Fruit fly (Drosophila melanogaster) whole organism, embryonic: ENCODE data around the gene Dredd.

Experiments used
- BEAF-32 ChIP-seq: fragments of 200-800 bp; sonication (Bioruptor generic); optimal IDR thresholded peaks from 3 replicates; lab custom pipeline; 2017; ENCODE audit warnings: missing biosample characterization, missing genetic modification characterization, mild to moderate bottlenecking, moderate library complexity, missing genetic modification reagents
- CG10274 ChIP-seq: fragments of 200-800 bp; sonication (Bioruptor generic); optimal IDR thresholded peaks from 3 replicates; lab custom pipeline; 2017; ENCODE audit warnings: missing biosample characterization, mild to moderate bottlenecking, missing genetic modification characterization
- CG10959 ChIP-seq: fragments of 200-800 bp; sonication (Bioruptor generic); IDR thresholded peaks from 2 replicates; pipeline ENCODE4 v1.3.6; 2022; ENCODE audit warnings: missing biosample characterization, missing genetic modification characterization
- CG12236 ChIP-seq: fragments of 200-800 bp; sonication (Bioruptor generic); optimal IDR thresholded peaks from 2 replicates; lab custom pipeline; 2016; ENCODE audit warnings: missing biosample characterization, missing genetic modification characterization
- CG12769 ChIP-seq: fragments of 200-800 bp; sonication (Bioruptor generic); optimal IDR thresholded peaks from 2 replicates; lab custom pipeline; 2019; ENCODE audit warnings: missing biosample characterization, mild to moderate bottlenecking, missing genetic modification characterization, moderate library complexity
- CG13775 ChIP-seq: fragments of 200-800 bp; sonication (Bioruptor generic); optimal IDR thresholded peaks from 3 replicates; lab custom pipeline; 2017; ENCODE audit warnings: missing biosample characterization, mild to moderate bottlenecking, missing genetic modification characterization
- CG14965 ChIP-seq: fragments of 200-800 bp; sonication (Bioruptor generic); optimal IDR thresholded peaks from 2 replicates; lab custom pipeline; 2016; ENCODE audit warnings: missing biosample characterization, missing genetic modification characterization, borderline replicate concordance
- CG1647 ChIP-seq: fragments of 200-800 bp; sonication (Bioruptor generic); optimal IDR thresholded peaks from 3 replicates; lab custom pipeline; 2016; ENCODE audit warnings: missing biosample characterization, missing genetic modification characterization
- CG16779 ChIP-seq: fragments of 200-800 bp; sonication (Bioruptor generic); IDR thresholded peaks from 2 replicates; pipeline ENCODE4 v1.3.6; 2022; ENCODE audit warnings: missing biosample characterization, missing genetic modification characterization
- CG2120 ChIP-seq: fragments of 200-800 bp; sonication (Bioruptor generic); optimal IDR thresholded peaks from 3 replicates; lab custom pipeline; 2016; ENCODE audit warnings: missing biosample characterization, missing genetic modification characterization
- CG30431 ChIP-seq: fragments of 200-800 bp; sonication (Bioruptor generic); optimal IDR thresholded peaks from 2 replicates; lab custom pipeline; 2017; ENCODE audit warnings: missing biosample characterization, missing genetic modification characterization
- CG31388 ChIP-seq: fragments of 200-800 bp; sonication (Bioruptor generic); optimal IDR thresholded peaks from 2 replicates; lab custom pipeline; 2016; ENCODE audit warnings: missing biosample characterization, missing genetic modification characterization
- CG32772 ChIP-seq: fragments of 200-800 bp; sonication (Bioruptor generic); IDR thresholded peaks from 2 replicates; pipeline ENCODE4 v1.3.6; 2022; ENCODE audit warnings: missing biosample characterization, missing genetic modification characterization
- CG34224 ChIP-seq: fragments of 200-800 bp; sonication (Bioruptor generic); IDR thresholded peaks from 3 replicates; pipeline ENCODE4 v1.3.6; 2022; ENCODE audit warnings: missing biosample characterization, missing genetic modification characterization; ENCODE audit not compliant: partially characterized antibody
- CG3847 ChIP-seq: fragments of 200-800 bp; sonication (Bioruptor generic); IDR thresholded peaks from 2 replicates; pipeline ENCODE4 v1.3.6; 2022; ENCODE audit warnings: missing biosample characterization, missing genetic modification characterization
- CG4820 ChIP-seq: fragments of 200-800 bp; sonication (Bioruptor generic); optimal IDR thresholded peaks from 3 replicates; lab custom pipeline; 2016; ENCODE audit warnings: missing biosample characterization, missing genetic modification characterization
- CG5953 ChIP-seq: fragments of 200-800 bp; sonication (Bioruptor generic); IDR thresholded peaks from 2 replicates; pipeline ENCODE4 v1.3.6; 2022; ENCODE audit warnings: missing biosample characterization, missing genetic modification characterization
- CG7928 ChIP-seq: fragments of 200-800 bp; sonication (Bioruptor generic); optimal IDR thresholded peaks from 2 replicates; lab custom pipeline; 2017; ENCODE audit warnings: missing biosample characterization, mild to moderate bottlenecking, missing genetic modification characterization
- CG8924 ChIP-seq: fragments of 200-800 bp; optimal IDR thresholded peaks from 3 replicates; lab custom pipeline; 2019; ENCODE audit warnings: missing biosample characterization, mild to moderate bottlenecking, missing genetic modification characterization, moderate library complexity
- CG9215 ChIP-seq: fragments of 200-800 bp; sonication (Bioruptor generic); IDR thresholded peaks from 2 replicates; pipeline ENCODE4 v1.3.6; 2022; ENCODE audit warnings: missing biosample characterization, missing genetic modification characterization
- CG9817 ChIP-seq: fragments of 200-800 bp; sonication (Bioruptor generic); optimal IDR thresholded peaks from 2 replicates; lab custom pipeline; 2018; ENCODE audit warnings: missing biosample characterization, mild to moderate bottlenecking, missing genetic modification characterization, moderate library complexity
- Deaf1 ChIP-seq: fragments of 200-800 bp; optimal IDR thresholded peaks from 3 replicates; lab custom pipeline; 2019; ENCODE audit warnings: missing biosample characterization, mild to moderate bottlenecking, missing genetic modification characterization, moderate library complexity
- Dek ChIP-seq: fragments of 200-800 bp; sonication (Bioruptor generic); optimal IDR thresholded peaks from 3 replicates; lab custom pipeline; 2019; ENCODE audit warnings: missing biosample characterization, mild to moderate bottlenecking, missing genetic modification characterization, moderate library complexity
- GATAe ChIP-seq: fragments of 200-800 bp; sonication (Bioruptor generic); conservative IDR thresholded peaks from 2 replicates; pipeline ENCODE4 v1.3.6; 2022; ENCODE audit warnings: missing biosample characterization, missing genetic modification characterization
- HLHmδ ChIP-seq: fragments of 200-800 bp; sonication (Bioruptor generic); optimal IDR thresholded peaks from 2 replicates; lab custom pipeline; 2018; ENCODE audit warnings: missing biosample characterization, mild to moderate bottlenecking, missing genetic modification characterization, moderate library complexity
- Myb ChIP-seq: fragments of 200-800 bp; sonication (Bioruptor generic); optimal IDR thresholded peaks from 2 replicates; lab custom pipeline; 2016; ENCODE audit warnings: missing biosample characterization, missing genetic modification characterization
- NC2β ChIP-seq: fragments of 200-800 bp; sonication (Bioruptor generic); optimal IDR thresholded peaks from 2 replicates; lab custom pipeline; 2016; ENCODE audit warnings: missing biosample characterization, missing genetic modification characterization
- NK7.1 ChIP-seq: fragments of 200-800 bp; sonication (Bioruptor generic); optimal IDR thresholded peaks from 3 replicates; lab custom pipeline; 2016; ENCODE audit warnings: missing biosample characterization, missing genetic modification characterization
- Rfx ChIP-seq: fragments of 200-800 bp; sonication (Bioruptor generic); IDR thresholded peaks from 2 replicates; pipeline ENCODE4 v1.3.6; 2022; ENCODE audit warnings: missing biosample characterization, missing genetic modification characterization
- Rx ChIP-seq: fragments of 200-800 bp; sonication (Bioruptor generic); IDR thresholded peaks from 2 replicates; pipeline ENCODE4 v1.3.6; 2022; ENCODE audit warnings: missing biosample characterization, missing genetic modification characterization
- Sry-δ ChIP-seq: fragments of 200-800 bp; sonication (Bioruptor generic); optimal IDR thresholded peaks from 2 replicates; lab custom pipeline; 2016; ENCODE audit warnings: missing biosample characterization, missing genetic modification characterization
- ato ChIP-seq: fragments of 200-800 bp; sonication (Bioruptor generic); IDR thresholded peaks from 2 replicates; pipeline ENCODE4 v1.3.6; 2022; ENCODE audit warnings: missing biosample characterization, missing genetic modification characterization; ENCODE audit not compliant: partially characterized antibody
- bbx ChIP-seq: fragments of 200-800 bp; sonication (Bioruptor generic); IDR thresholded peaks from 2 replicates; pipeline ENCODE4 v1.3.6; 2022; ENCODE audit warnings: missing biosample characterization, missing genetic modification characterization; ENCODE audit not compliant: partially characterized antibody
- bowl ChIP-seq: fragments of 200-800 bp; sonication (Bioruptor generic); IDR thresholded peaks from 2 replicates; pipeline ENCODE4 v1.3.6; 2022; ENCODE audit warnings: missing biosample characterization, missing genetic modification characterization
- chif ChIP-seq, 2 experiments: fragments of 200-800 bp; sonication (Bioruptor generic); optimal IDR thresholded peaks; 3 replicates each; lab custom pipeline; 2016; ENCODE audit warnings: missing biosample characterization in 2 of 2, missing genetic modification characterization in 2 of 2
- ci ChIP-seq: fragments of 200-800 bp; sonication (Bioruptor generic); IDR thresholded peaks from 3 replicates; pipeline ENCODE4 v1.3.6; 2022; ENCODE audit warnings: missing biosample characterization, missing genetic modification characterization
- corto ChIP-seq: fragments of 200-800 bp; sonication (Bioruptor generic); optimal IDR thresholded peaks from 2 replicates; lab custom pipeline; 2016; ENCODE audit warnings: missing biosample characterization, mild to moderate bottlenecking, missing genetic modification characterization, moderate library complexity
- fd96Cb ChIP-seq: fragments of 200-800 bp; sonication (Bioruptor generic); optimal IDR thresholded peaks from 2 replicates; lab custom pipeline; 2018; ENCODE audit warnings: missing biosample characterization, mild to moderate bottlenecking, missing genetic modification characterization, moderate library complexity
- gsb-n ChIP-seq: fragments of 200-800 bp; sonication (Bioruptor generic); optimal IDR thresholded peaks from 3 replicates; lab custom pipeline; 2018; ENCODE audit warnings: missing biosample characterization, mild to moderate bottlenecking, missing genetic modification characterization
- kni ChIP-seq: fragments of 200-800 bp; sonication (Bioruptor generic); optimal IDR thresholded peaks from 3 replicates; lab custom pipeline; 2017; ENCODE audit warnings: mild to moderate bottlenecking, missing biosample characterization, missing genetic modification reagents, missing genetic modification characterization
- lmd ChIP-seq: fragments of 200-800 bp; sonication (Bioruptor generic); IDR thresholded peaks from 2 replicates; pipeline ENCODE4 v1.3.6; 2022; ENCODE audit warnings: missing biosample characterization, missing genetic modification characterization
- maf-S ChIP-seq: fragments of 200-800 bp; sonication (Bioruptor generic); optimal IDR thresholded peaks from 2 replicates; lab custom pipeline; 2016; ENCODE audit warnings: missing biosample characterization, missing genetic modification characterization
- mld ChIP-seq: fragments of 200-800 bp; sonication (Bioruptor generic); IDR thresholded peaks from 3 replicates; pipeline ENCODE4 v1.3.6; 2022; ENCODE audit warnings: missing biosample characterization, missing genetic modification characterization; ENCODE audit not compliant: partially characterized antibody
- nerfin-2 ChIP-seq: fragments of 200-800 bp; sonication (Bioruptor generic); IDR thresholded peaks from 2 replicates; pipeline ENCODE4 v1.3.6; 2022; ENCODE audit warnings: missing biosample characterization, missing genetic modification characterization; ENCODE audit not compliant: partially characterized antibody
- org-1 ChIP-seq: fragments of 200-800 bp; sonication (Bioruptor generic); optimal IDR thresholded peaks from 2 replicates; lab custom pipeline; 2017; ENCODE audit warnings: missing biosample characterization, missing genetic modification characterization
- phol ChIP-seq: fragments of 200-800 bp; sonication (Bioruptor generic); optimal IDR thresholded peaks from 3 replicates; lab custom pipeline; 2018; ENCODE audit warnings: missing biosample characterization, mild to moderate bottlenecking, missing genetic modification characterization, moderate library complexity
- repo ChIP-seq: fragments of 200-800 bp; sonication (Bioruptor generic); optimal IDR thresholded peaks from 2 replicates; lab custom pipeline; 2016; ENCODE audit warnings: missing biosample characterization, missing genetic modification characterization
- run ChIP-seq: fragments of 200-800 bp; sonication (Bioruptor generic); optimal IDR thresholded peaks from 3 replicates; lab custom pipeline; 2018; ENCODE audit warnings: missing biosample characterization, mild to moderate bottlenecking, missing genetic modification characterization
- tap ChIP-seq: fragments of 200-800 bp; optimal IDR thresholded peaks from 3 replicates; lab custom pipeline; 2019; ENCODE audit warnings: missing biosample characterization, mild to moderate bottlenecking, missing genetic modification characterization, moderate library complexity
- unc-4 ChIP-seq: fragments of 200-800 bp; sonication (Bioruptor generic); IDR thresholded peaks from 2 replicates; pipeline ENCODE4 v1.3.6; 2022; ENCODE audit warnings: missing biosample characterization, missing genetic modification characterization; ENCODE audit not compliant: partially characterized antibody
- wor ChIP-seq: fragments of 200-800 bp; sonication (Bioruptor generic); IDR thresholded peaks from 2 replicates; pipeline ENCODE4 v1.3.6; 2022; ENCODE audit warnings: missing biosample characterization, missing genetic modification characterization

Dredd gene

dm6 chrX:621132-621555 lies 14.2 kb downstream of the Dredd start, which contains the start of the genes CG13365 and Vsp37A (continued):
- TF ChIP-seq corto (GFP tag; lab: Kevin White, UChicago) = no peak
- TF ChIP-seq GATAe (GFP tag; lab: Robert Waterston, UW) = no peak
- no peak for TF ChIP-seq CG10274 (GFP tag; lab: Kevin White, UChicago)
- peak; percentile 25 for TF ChIP-seq maf-S (GFP tag; lab: Kevin White, UChicago)
- peak; percentile 37 for TF ChIP-seq CG9817 (tag; lab: Kevin White, UChicago)
- TF ChIP-seq repo = no peak
- TF ChIP-seq CG31388 (GFP tag; lab: Kevin White, UChicago) = no peak
- TF ChIP-seq kni (GFP tag; lab: Kevin White, UChicago) = peak; percentile 84
- TF ChIP-seq CG1647 = peak; percentile 39
- no peak for TF ChIP-seq ato (GFP tag; lab: Robert Waterston, UW)
- TF ChIP-seq chif (GFP tag; optimal IDR thresholded peaks at IDR 0.05; lab: Kevin White, UChicago) = peak; percentile 21 to 31
- TF ChIP-seq CG9215 (GFP tag; lab: Robert Waterston, UW) = peak; percentile 46
- no peak for TF ChIP-seq mld
- no peak for TF ChIP-seq fd96Cb
- peak; percentile 50 for TF ChIP-seq phol (tag; lab: Kevin White, UChicago)
- no peak for TF ChIP-seq wor (GFP tag; lab: Robert Waterston, UW)
- no peak for TF ChIP-seq CG14965
- TF ChIP-seq CG12236 (GFP tag; lab: Kevin White, UChicago) = no peak
- TF ChIP-seq tap = no peak
- TF ChIP-seq CG7928 (GFP tag; lab: Kevin White, UChicago) = peak; percentile 31
- no peak for TF ChIP-seq CG34224 (GFP tag; lab: Robert Waterston, UW)
- no peak for TF ChIP-seq bbx (GFP tag; lab: Robert Waterston, UW)
- peak; percentile 28 for TF ChIP-seq CG8924
- no peak for TF ChIP-seq lmd (GFP tag; lab: Robert Waterston, UW)
- peak; percentile 18 for TF ChIP-seq gsb-n (tag; lab: Kevin White, UChicago)
- no peak for TF ChIP-seq Rx
- peak; percentile 55 for TF ChIP-seq BEAF-32
- TF ChIP-seq run (tag; lab: Kevin White, UChicago) = no peak
- no peak for TF ChIP-seq nerfin-2
- no peak for TF ChIP-seq CG5953 (GFP tag; lab: Robert Waterston, UW)
- TF ChIP-seq Dek (tag; lab: Kevin White, UChicago) = peak; percentile 4
- TF ChIP-seq Sry-δ (GFP tag; lab: Kevin White, UChicago) = peak; percentile 65
- TF ChIP-seq bowl (GFP tag; lab: Robert Waterston, UW) = no peak
- peak; percentile 51 for TF ChIP-seq CG13775 (GFP tag; lab: Kevin White, UChicago)
- 0 out of 2 replicates have a peak, but pooled peaks have one; percentile 23 for TF ChIP-seq unc-4 (GFP tag; lab: Robert Waterston, UW)
- TF ChIP-seq NC2β (GFP tag; lab: Kevin White, UChicago) = no peak
- TF ChIP-seq CG30431 (GFP tag; lab: Kevin White, UChicago) = no peak
- TF ChIP-seq CG3847 (GFP tag; lab: Robert Waterston, UW) = peak; percentile 65
- no peak for TF ChIP-seq CG16779
- no peak for TF ChIP-seq HLHmδ (GFP tag; lab: Kevin White, UChicago)
- no peak for TF ChIP-seq CG10959 (GFP tag; lab: Robert Waterston, UW)
- no peak for TF ChIP-seq org-1 (GFP tag; lab: Kevin White, UChicago)
- peak; percentile 66; the same call in 2 of the 3 replicates for TF ChIP-seq ci
- peak; percentile 39; the same call in 1 of the 2 replicates for TF ChIP-seq Rfx (GFP tag; lab: Robert Waterston, UW)
- no peak for TF ChIP-seq NK7.1 (GFP tag; lab: Kevin White, UChicago)
- peak; percentile 66 for TF ChIP-seq Myb (GFP tag; lab: Kevin White, UChicago)
- peak; percentile 28 for TF ChIP-seq CG12769 (tag; lab: Kevin White, UChicago)
- peak; percentile 11 for TF ChIP-seq Deaf1 (tag; lab: Kevin White, UChicago)
- peak; percentile 62 for TF ChIP-seq CG2120 (GFP tag; lab: Kevin White, UChicago)
- TF ChIP-seq CG4820 (GFP tag; lab: Kevin White, UChicago) = peak; percentile 15
- TF ChIP-seq CG32772 (GFP tag; lab: Robert Waterston, UW) = peak; percentile 33; the same call in 1 of the 2 replicates
